Fruit fly (Drosophila melanogaster) whole organism, larva: ENCODE data around the gene CG6168.

Experiments
- noc ChIP-seq: fragments of 200-800 bp; sonication (Bioruptor generic); optimal IDR thresholded peaks from 3 replicates; lab custom pipeline; 2019; ENCODE audit warnings: missing biosample characterization, mild to moderate bottlenecking, missing genetic modification characterization, moderate library complexity

Gene CG6168

dm6 chr3L:11278448-11279320 is 42.8 kb downstream of the CG6168 start:
- TF ChIP-seq noc (tag; lab: Kevin White, UChicago), result peak; percentile 32

dm6 chr3L:11276020-11276419 is 45.5 kb downstream of the CG6168 start:
- no peak for TF ChIP-seq noc (tag; lab: Kevin White, UChicago)

- TF ChIP-seq noc (tag; lab: Kevin White, UChicago), result peak; percentile 18
Measured at dm6 chr3L:11274142-11274672, 47.3 kb downstream of the CG6168 start.

- no peak for TF ChIP-seq noc (tag; lab: Kevin White, UChicago)
Measured at dm6 chr3L:11273444-11274141, 47.9 kb downstream of the CG6168 start.

dm6 chr3L:11273013-11273343 is 48.5 kb downstream of the CG6168 start:
- TF ChIP-seq noc (tag; lab: Kevin White, UChicago), result peak; percentile 14

dm6 chr3L:11272243-11273012 is 49.1 kb downstream of the CG6168 start:
- no peak for TF ChIP-seq noc (tag; lab: Kevin White, UChicago)
